Worm (Caenorhabditis elegans): ENCODE measurements around the gene cal-3.

cal-3 gene

ce11 chrIV:3821554-3821953, 13.4 kb downstream of the cal-3 start (continued):
- no peak for TF ChIP-seq nhr-11 (tag; optimal IDR thresholded peaks at IDR 0.05)
- no peak for TF ChIP-seq pag-3 (tag; optimal IDR thresholded peaks at IDR 0.05; ENCODE audit: borderline replicate concordance, insufficient read depth)
- no peak for TF ChIP-seq nhr-84 (tag; optimal IDR thresholded peaks at IDR 0.05)
- TF ChIP-seq mef-2 (tag; optimal IDR thresholded peaks at IDR 0.05) = no peak
- no peak for TF ChIP-seq skn-1 (tag; optimal IDR thresholded peaks at IDR 0.05)
- no peak for TF ChIP-seq nhr-85 (tag)
- TF ChIP-seq lin-35 (GFP tag; optimal IDR thresholded peaks at IDR 0.05) = no peak
- TF ChIP-seq nhr-47 (tag; optimal IDR thresholded peaks at IDR 0.05) = peak; percentile 13
- TF ChIP-seq tbx-2 (tag; optimal IDR thresholded peaks at IDR 0.05) = no peak
- peak; percentile 32 for TF ChIP-seq lin-14 (GFP tag; optimal IDR thresholded peaks at IDR 0.05)
- TF ChIP-seq elt-2 (tag; optimal IDR thresholded peaks at IDR 0.05) = peak; percentile 43
- no peak for TF ChIP-seq sptf-1 (tag; optimal IDR thresholded peaks at IDR 0.05)
- TF ChIP-seq aly-2 (tag; optimal IDR thresholded peaks at IDR 0.05) = no peak
- no peak for TF ChIP-seq nhr-28 (tag; optimal IDR thresholded peaks at IDR 0.05)
- TF ChIP-seq nhr-12 (tag; optimal IDR thresholded peaks at IDR 0.05) = no peak
- no peak for TF ChIP-seq fkh-4 (tag; optimal IDR thresholded peaks at IDR 0.05; ENCODE audit: borderline replicate concordance)
- no peak for TF ChIP-seq snpc-4 (tag; optimal IDR thresholded peaks at IDR 0.05)
- TF ChIP-seq unc-86 (tag; optimal IDR thresholded peaks at IDR 0.05) = peak; percentile 65
- no peak for TF ChIP-seq fkh-8 (tag; optimal IDR thresholded peaks at IDR 0.05)

ce11 chrIV:3820133-3820532, 14.8 kb downstream of the cal-3 start:
- TF ChIP-seq nhr-85 (tag) (peak; percentile 9), fkh-10 (GFP tag; optimal IDR thresholded peaks at IDR 0.05) (peak; percentile 95), blmp-1 (tag; optimal IDR thresholded peaks at IDR 0.05) (peak; percentile 20), tbx-2 (tag; optimal IDR thresholded peaks at IDR 0.05) (no peak), lin-14 (GFP tag; optimal IDR thresholded peaks at IDR 0.05) (peak; percentile 30), dsc-1 (tag; optimal IDR thresholded peaks at IDR 0.05) (no peak)

ce11 chrIV:3819278-3819777, 15.6 kb downstream of the cal-3 start, which contains the start of gene bris-1:
TSS of gene bris-1 (minus strand) at chrIV:3819328.
- no peak for TF ChIP-seq nhr-11 (tag; optimal IDR thresholded peaks at IDR 0.05)
- TF ChIP-seq elt-2 (tag; optimal IDR thresholded peaks at IDR 0.05) = peak; percentile 80
- peak; percentile 12 for TF ChIP-seq nhr-85 (tag)

ce11 chrIV:3817253-3817652, 17.7 kb downstream of the cal-3 start:
- peak; percentile 40 for TF ChIP-seq lin-14 (GFP tag; optimal IDR thresholded peaks at IDR 0.05)
- no peak for TF ChIP-seq lin-39 (tag; optimal IDR thresholded peaks at IDR 0.05)
- TF ChIP-seq blmp-1 (tag; optimal IDR thresholded peaks at IDR 0.05) = peak; percentile 92

ce11 chrIV:3815259-3815644, 19.7 kb downstream of the cal-3 start:
- TF ChIP-seq nhr-90 (tag; optimal IDR thresholded peaks at IDR 0.05; ENCODE audit: poor library complexity) (no peak), lin-13 (GFP tag; optimal IDR thresholded peaks at IDR 0.05) (no peak), lin-35 (GFP tag; optimal IDR thresholded peaks at IDR 0.05) (peak in 1 of 2 experiments; percentile 25), ceh-82 (tag; optimal IDR thresholded peaks at IDR 0.05) (no peak), efl-1 (optimal IDR thresholded peaks at IDR 0.05) (no peak), efl-1 (GFP tag; optimal IDR thresholded peaks at IDR 0.05 in 1 of 2) (peak; percentile 47 to 83)

ce11 chrIV:3814553-3815258, 20.3 kb downstream of the cal-3 start:
- TF ChIP-seq nhr-71 (tag; optimal IDR thresholded peaks at IDR 0.05) (no peak), lin-14 (GFP tag; optimal IDR thresholded peaks at IDR 0.05) (peak; percentile 33), elt-3 (tag; optimal IDR thresholded peaks at IDR 0.05) (peak in 1 of 6 experiments; percentile 39), pag-3 (tag; optimal IDR thresholded peaks at IDR 0.05; ENCODE audit: borderline replicate concordance, insufficient read depth) (no peak), dsc-1 (tag; optimal IDR thresholded peaks at IDR 0.05) (peak; percentile 25), blmp-1 (tag; optimal IDR thresholded peaks at IDR 0.05) (peak; percentile 35), lin-35 (GFP tag; optimal IDR thresholded peaks at IDR 0.05) (peak in 1 of 2 experiments; percentile 47), mdl-1 (tag; optimal IDR thresholded peaks at IDR 0.05) (peak in 1 of 2 experiments; percentile 41), lir-3 (tag; optimal IDR thresholded peaks at IDR 0.05; ENCODE audit: poor library complexity) (no peak), nhr-76 (tag; optimal IDR thresholded peaks at IDR 0.05) (no peak), dpl-1 (GFP tag; optimal IDR thresholded peaks at IDR 0.05) (peak in 1 of 3 experiments; percentile 7), nhr-19 (GFP tag; conservative IDR thresholded peaks at IDR 0.05) (no peak), nhr-12 (tag; optimal IDR thresholded peaks at IDR 0.05) (no peak), lsy-2 (tag; optimal IDR thresholded peaks at IDR 0.05) (peak in 1 of 2 experiments; percentile 23), elt-2 (tag; optimal IDR thresholded peaks at IDR 0.05) (peak; percentile 44), efl-1 (optimal IDR thresholded peaks at IDR 0.05) (no peak), efl-1 (GFP tag; optimal IDR thresholded peaks at IDR 0.05 in 1 of 2) (peak in 1 of 2 experiments; percentile 43)

Measured in whole organism, L1 larva.